Fruit fly (Drosophila melanogaster) whole organism, prepupa: Measurements from ENCODE around the gene Cnep1r2.

Source experiments
- Eip75B ChIP-seq: fragments of 200-800 bp; sonication (Bioruptor generic); optimal IDR thresholded peaks from 3 replicates; lab custom pipeline; 2016; ENCODE audit warnings: missing biosample characterization, missing genetic modification characterization
- Gug ChIP-seq: fragments of 200-800 bp; sonication (Bioruptor generic); IDR thresholded peaks from 2 replicates; pipeline ENCODE4 v1.3.6; 2022; ENCODE audit warnings: missing biosample characterization, missing genetic modification characterization
- Smox ChIP-seq: fragments of 200-800 bp; sonication (Bioruptor generic); optimal IDR thresholded peaks from 3 replicates; lab custom pipeline; 2016; ENCODE audit warnings: missing biosample characterization, missing genetic modification characterization

DNA sequence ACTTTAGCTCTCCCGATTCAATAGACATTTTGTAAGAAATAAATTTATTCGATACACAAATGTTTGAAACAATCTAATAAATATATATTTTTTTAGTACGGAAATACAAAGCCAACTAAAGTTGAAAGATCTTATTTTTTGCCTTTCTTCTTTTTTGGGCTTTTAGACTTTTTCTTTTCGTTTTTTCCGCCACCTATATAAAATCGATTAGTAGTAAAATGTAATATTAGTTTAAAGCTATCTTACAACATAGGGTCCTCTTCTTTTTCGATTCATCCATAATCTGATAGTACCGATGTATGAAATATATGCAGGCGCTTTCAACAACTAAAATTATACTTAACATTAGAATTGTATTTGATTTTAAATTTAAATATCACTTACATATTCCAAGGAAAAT lies 8.0 kb upstream of the Cnep1r2 start, which contains the start of gene CG42536:
- TF ChIP-seq Eip75B (no peak), Smox (GFP tag; lab: Kevin White, UChicago) (no peak), Gug (GFP tag; lab: Robert Waterston, UW) (no peak)
